Fruit fly (Drosophila melanogaster) ovary, adult (tissue): ENCODE results near the gene CG2983.
A peak's percentile ranks its signal among the peaks of the same experiment; 100 is the strongest.

Source experiments
- CG17801 ChIP-seq: fragments of 200-800 bp; optimal IDR thresholded peaks from 2 replicates; lab custom pipeline; 2019; ENCODE audit warnings: missing biosample characterization, mild to moderate bottlenecking, missing genetic modification characterization, moderate library complexity; ENCODE audit not compliant: partially characterized antibody

CG2983 gene

dm6 chr2L:2864601-2865000 lies 17.2 kb downstream of the CG2983 start:
- TF ChIP-seq CG17801 (GFP tag; lab: Kevin White, UChicago) = no peak

- no peak for TF ChIP-seq CG17801 (GFP tag; lab: Kevin White, UChicago)
Measured at dm6 chr2L:2865560-2866309, 18.3 kb downstream of the CG2983 start.

- TF ChIP-seq CG17801 (GFP tag; lab: Kevin White, UChicago) = no peak
Measured at dm6 chr2L:2869008-2869702, 21.7 kb downstream of the CG2983 start, which contains the start of gene CG8813. TSS of gene CG8813 (plus strand) at chr2L:2869652.

- TF ChIP-seq CG17801 (GFP tag; lab: Kevin White, UChicago) = no peak
Measured at dm6 chr2L:2872309-2872932, 25.0 kb downstream of the CG2983 start.

DNA sequence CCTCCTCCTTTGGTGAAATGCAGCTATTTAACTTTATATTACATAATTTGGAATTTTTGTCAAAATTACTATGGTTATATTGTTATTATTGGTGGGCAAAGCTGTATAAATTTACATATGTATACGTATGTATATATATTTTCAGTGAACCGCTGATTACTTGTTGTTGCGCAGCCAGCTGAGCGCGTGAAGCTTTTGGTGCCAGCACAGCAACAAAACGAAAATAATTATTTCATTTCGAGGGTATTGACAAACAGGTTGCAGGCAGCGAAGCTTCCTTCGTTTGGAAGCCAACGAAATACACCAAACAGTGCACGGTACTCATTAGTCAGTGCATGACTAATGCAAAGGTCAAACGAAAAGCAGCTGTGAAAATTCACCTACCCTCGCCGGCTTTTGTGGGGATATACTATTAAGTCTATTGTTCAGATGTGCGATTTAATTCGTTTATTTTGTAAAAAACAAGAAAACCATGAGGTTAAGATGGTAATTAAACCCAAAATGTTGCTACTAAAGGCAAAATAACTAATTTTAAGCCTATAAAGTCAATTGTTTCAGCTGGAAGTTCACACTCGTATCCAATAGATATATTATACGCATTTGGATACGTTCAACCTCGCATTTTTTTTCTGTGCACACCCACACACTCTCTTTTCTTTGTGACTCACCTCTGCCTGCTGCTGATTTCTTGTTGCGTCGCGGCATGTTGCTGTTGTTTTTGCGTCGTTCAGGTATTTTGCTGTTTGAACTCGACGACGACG lies 25.7 kb downstream of the CG2983 start:
- no peak for TF ChIP-seq CG17801 (GFP tag; lab: Kevin White, UChicago)

DNA sequence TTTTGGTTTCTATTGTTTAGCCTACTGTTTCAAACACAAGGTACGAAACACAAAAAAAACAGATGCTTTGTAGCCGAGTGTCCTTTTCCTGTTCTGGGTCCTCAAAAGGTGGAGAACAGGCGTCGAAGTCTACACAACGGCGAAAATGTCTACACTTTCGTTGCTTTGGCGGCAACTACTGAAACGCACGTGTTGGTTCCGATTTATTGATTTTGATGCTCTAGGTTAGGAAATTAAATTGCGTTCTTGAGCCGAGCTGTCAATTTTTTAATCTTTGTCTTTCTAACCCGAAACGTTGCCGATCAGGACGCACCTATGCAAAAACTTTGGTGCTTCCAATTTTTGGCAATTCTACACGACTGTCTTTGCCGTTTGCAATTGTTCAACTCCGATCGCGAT lies 26.3 kb downstream of the CG2983 start:
- no peak for TF ChIP-seq CG17801 (GFP tag; lab: Kevin White, UChicago)

DNA sequence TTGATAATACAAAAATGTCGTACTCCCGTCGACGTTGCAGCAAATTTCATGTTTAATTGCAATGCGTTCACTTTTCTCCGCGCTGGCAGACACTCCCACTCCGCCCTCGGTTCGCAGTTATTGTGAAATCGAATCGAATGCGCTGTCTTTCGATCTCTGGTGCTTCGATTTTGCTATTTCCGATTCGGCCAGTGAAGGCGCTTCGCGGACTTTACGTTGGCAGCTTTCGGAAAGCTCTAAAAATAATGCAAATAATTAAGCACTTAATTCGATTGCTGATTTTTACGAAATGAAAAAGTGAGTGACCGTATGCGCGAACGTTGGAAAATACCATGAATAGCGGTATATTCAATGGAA lies 26.7 kb downstream of the CG2983 start, which contains the start of gene Ifrd1:
Ifrd1 (minus strand) TSS at position 305 of the 357 bp plus-strand sequence.
- TF ChIP-seq CG17801 (GFP tag; lab: Kevin White, UChicago) = peak; percentile 12

dm6 chr2L:2874542-2875194 lies 27.2 kb downstream of the CG2983 start, which contains the start of gene CG8814:
TSS of gene CG8814 (plus strand) at chr2L:2874890.
- peak; percentile 78 for TF ChIP-seq CG17801 (GFP tag; lab: Kevin White, UChicago)

dm6 chr2L:2878188-2878587 lies 30.8 kb downstream of the CG2983 start, which contains the start of the genes Prx6a and Sbat:
TSS of gene Prx6a (minus strand) at chr2L:2878232.
TSS of gene Sbat (plus strand) at chr2L:2878344.
- TF ChIP-seq CG17801 (GFP tag; lab: Kevin White, UChicago) = peak; percentile 77

DNA sequence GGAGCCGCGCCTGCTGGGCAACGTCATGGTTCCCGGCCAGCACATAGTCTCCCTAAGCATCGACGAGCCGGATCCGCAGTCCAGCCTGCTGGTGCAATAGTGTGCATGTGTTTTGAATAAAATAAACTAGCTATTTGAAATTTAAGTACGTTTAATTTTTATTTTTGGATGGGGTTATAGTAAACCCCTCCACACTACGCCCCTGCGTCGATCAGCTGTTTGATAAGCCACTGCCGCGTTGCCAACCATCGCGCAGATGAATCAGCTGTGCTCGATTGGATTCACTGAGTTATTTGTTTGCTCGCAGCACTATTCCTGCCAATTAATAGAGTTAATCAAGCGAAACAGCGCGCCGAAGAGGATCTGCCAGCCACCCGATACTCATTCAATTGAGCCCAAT lies 31.4 kb downstream of the CG2983 start, which contains the start of gene RabGGTb:
RabGGTb (plus strand) TSS at position 254 of the 400 bp plus-strand sequence.
- TF ChIP-seq CG17801 (GFP tag; lab: Kevin White, UChicago) = peak; percentile 39

dm6 chr2L:2882968-2883702 lies 35.7 kb downstream of the CG2983 start:
- TF ChIP-seq CG17801 (GFP tag; lab: Kevin White, UChicago) = no peak

DNA sequence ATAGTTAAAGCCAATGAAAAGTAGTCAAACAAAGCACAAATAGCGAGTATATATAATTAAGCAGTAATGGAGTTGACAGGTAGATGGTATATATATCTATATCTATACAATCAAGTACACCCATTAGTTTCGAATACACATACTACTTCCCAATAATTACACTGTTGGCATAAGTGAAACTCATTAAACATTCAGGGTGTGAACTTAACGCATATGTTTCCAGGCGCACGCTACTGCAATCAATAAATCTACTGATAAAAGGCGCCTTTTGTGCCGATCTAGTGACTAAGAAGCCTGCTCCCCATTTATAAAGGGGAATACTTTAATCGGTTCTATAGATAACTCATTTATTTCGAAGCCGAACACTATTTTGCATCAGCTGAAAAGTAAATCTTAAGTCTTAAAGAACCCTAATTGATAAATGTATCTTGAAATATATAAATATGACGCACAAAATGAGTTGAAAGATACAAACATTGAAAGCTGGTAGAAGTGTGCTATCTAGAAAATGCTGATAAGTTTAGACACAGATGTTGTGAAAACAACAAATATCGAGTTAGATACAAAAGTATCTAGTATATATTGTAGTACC lies 36.4 kb downstream of the CG2983 start:
- no peak for TF ChIP-seq CG17801 (GFP tag; lab: Kevin White, UChicago)
